Worm (Caenorhabditis elegans) whole organism, late embryonic: ENCODE data around the gene ubh-3.

Experiments used
- F13H6.1 ChIP-seq: sonication (generic microtip); optimal IDR thresholded peaks from 2 replicates; lab custom pipeline; 2016; ENCODE audit warnings: missing genetic modification characterization, missing compliant biosample characterization
- ama-1 ChIP-seq: fragments of 150-350 bp; optimal IDR thresholded peaks from 2 replicates; lab custom pipeline; 2014
- ceh-34 ChIP-seq: sonication (generic microtip); optimal IDR thresholded peaks from 2 replicates; lab custom pipeline; 2016; ENCODE audit warnings: mild to moderate bottlenecking, missing genetic modification characterization, missing compliant biosample characterization
- dve-1 ChIP-seq: sonication (generic microtip); optimal IDR thresholded peaks from 2 replicates; lab custom pipeline; 2017; ENCODE audit warnings: antibody characterized with exemption, mild to moderate bottlenecking, missing genetic modification characterization, missing compliant biosample characterization
- gmeb-2 ChIP-seq: sonication (generic microtip); optimal IDR thresholded peaks from 2 replicates; lab custom pipeline; 2016; ENCODE audit warnings: missing genetic modification characterization, inconsistent platforms, missing compliant biosample characterization
- hlh-6 ChIP-seq: sonication (generic microtip); optimal IDR thresholded peaks from 2 replicates; lab custom pipeline; 2016; ENCODE audit warnings: missing genotype, missing genetic modification characterization, missing compliant biosample characterization
- pag-3 ChIP-seq: sonication (generic microtip); optimal IDR thresholded peaks from 2 replicates; lab custom pipeline; 2016; ENCODE audit warnings: missing compliant biosample characterization, missing genetic modification characterization, borderline replicate concordance
- pat-9 ChIP-seq: fragments of 200-800 bp; sonication (Bioruptor generic); optimal IDR thresholded peaks from 2 replicates; lab custom pipeline; 2018; ENCODE audit warnings: mild to moderate bottlenecking, missing genetic modification characterization, moderate library complexity, missing compliant biosample characterization
- pha-4 ChIP-seq: fragments of 150-350 bp; optimal IDR thresholded peaks from 2 replicates; lab custom pipeline; 2018; ENCODE audit warnings: missing biosample characterization, missing genetic modification reagents, missing genetic modification characterization
- pqm-1 ChIP-seq: sonication (generic microtip); optimal IDR thresholded peaks from 2 replicates; lab custom pipeline; 2016; ENCODE audit warnings: missing genetic modification characterization, missing compliant biosample characterization
- unc-42 ChIP-seq: sonication (generic microtip); optimal IDR thresholded peaks from 2 replicates; lab custom pipeline; 2016; ENCODE audit warnings: missing genotype, missing genetic modification characterization, missing compliant biosample characterization
- ztf-16 ChIP-seq: sonication (generic microtip); optimal IDR thresholded peaks from 2 replicates; lab custom pipeline; 2017; ENCODE audit warnings: missing genetic modification characterization, missing compliant biosample characterization

ce11 chrV:6511121-6511520 lies 2.5 kb upstream of the ubh-3 start, which contains the start of gene ubh-1:
- TF ChIP-seq ceh-34 (no peak), F13H6.1 (tag; lab: Kevin White, UChicago) (no peak), hlh-6 (tag; lab: Kevin White, UChicago) (no peak), ama-1 (lab: Kevin White, UChicago) (no peak), unc-42 (tag; lab: Kevin White, UChicago) (no peak), dve-1 (no peak), ztf-16 (tag; lab: Kevin White, UChicago) (no peak), pag-3 (no peak), pha-4 (tag; lab: Kevin White, UChicago) (no peak), pqm-1 (no peak), gmeb-2 (tag; lab: Kevin White, UChicago) (no peak), pat-9 (no peak)
